Worm (Caenorhabditis elegans): ENCODE measurements around the gene oac-50.

Gene oac-50

ce11 chrV:9088758-9089157, 15.4 kb upstream of the oac-50 start:
- TF ChIP-seq spr-3 (GFP tag; optimal IDR thresholded peaks at IDR 0.05) (no peak), gei-8 (GFP tag; optimal IDR thresholded peaks at IDR 0.05) (no peak), D1046.2 (GFP tag; IDR thresholded peaks at IDR 0.05) (no peak), mes-2 (tag; optimal IDR thresholded peaks at IDR 0.05; ENCODE audit: poor library complexity, severe bottlenecking) (no peak), zag-1 (tag; optimal IDR thresholded peaks at IDR 0.05) (no peak), snpc-1.2 (GFP tag; IDR thresholded peaks at IDR 0.05) (peak; percentile 80), madf-5 (GFP tag; IDR thresholded peaks at IDR 0.05) (0 out of 4 replicates have a peak, but pooled peaks of 1 of the 2 experiments have one; percentile 35), daf-19 (GFP tag; conservative IDR thresholded peaks at IDR 0.05) (peak; percentile 85; the same call in 1 of the 2 replicates), Y75B8A.6 (GFP tag; IDR thresholded peaks at IDR 0.05) (peak; percentile 64), R02D3.7 (tag; optimal IDR thresholded peaks at IDR 0.05) (no peak), nhr-42 (GFP tag; IDR thresholded peaks at IDR 0.05) (no peak), nhr-41 (GFP tag; IDR thresholded peaks at IDR 0.05) (peak; percentile 63), dmd-9 (GFP tag; IDR thresholded peaks at IDR 0.05) (0 out of 2 replicates have a peak, but pooled peaks have one; percentile 47), sdz-12 (GFP tag; optimal IDR thresholded peaks at IDR 0.05) (peak; percentile 36), ama-1 (optimal IDR thresholded peaks at IDR 0.05) (no peak), php-3 (GFP tag; IDR thresholded peaks at IDR 0.05) (peak; percentile 53), lin-29 (GFP tag; IDR thresholded peaks at IDR 0.05) (peak; percentile 36; the same call in 1 of the 2 replicates), hmg-1.1 (GFP tag; IDR thresholded peaks at IDR 0.05) (peak; percentile 67; the same call in 1 of the 2 replicates), lin-1 (GFP tag; IDR thresholded peaks at IDR 0.05) (peak; percentile 36; the same call in 1 of the 2 replicates), nhr-102 (tag; optimal IDR thresholded peaks at IDR 0.05) (no peak), hlh-11 (tag; optimal IDR thresholded peaks at IDR 0.05) (peak; percentile 12), rbr-2 (tag; optimal IDR thresholded peaks at IDR 0.05) (no peak), nhr-76 (tag; optimal IDR thresholded peaks at IDR 0.05) (no peak), ztf-11 (tag; optimal IDR thresholded peaks at IDR 0.05) (no peak), pha-4 (GFP tag; IDR thresholded peaks at IDR 0.05) (peak; percentile 71), pha-4 (tag; optimal IDR thresholded peaks at IDR 0.05) (no peak), mdt-29 (GFP tag; IDR thresholded peaks at IDR 0.05) (peak; percentile 78; the same call in 1 of the 2 replicates), lin-38 (GFP tag; IDR thresholded peaks at IDR 0.05) (peak; percentile 42), fkh-10 (GFP tag; optimal IDR thresholded peaks at IDR 0.05) (no peak), ztf-7 (tag; optimal IDR thresholded peaks at IDR 0.05) (no peak), T26A8.4 (GFP tag; IDR thresholded peaks at IDR 0.05) (peak; percentile 76; the same call in 1 of the 2 replicates), dmd-6 (GFP tag; IDR thresholded peaks at IDR 0.05) (peak; percentile 60), nhr-111 (GFP tag; optimal IDR thresholded peaks at IDR 0.05) (no peak), mxl-3 (GFP tag; optimal IDR thresholded peaks at IDR 0.05) (no peak), lim-7 (GFP tag; IDR thresholded peaks at IDR 0.05) (0 out of 2 replicates have a peak, but pooled peaks have one; percentile 6), snpc-4 (tag; optimal IDR thresholded peaks at IDR 0.05) (no peak), vab-7 (GFP tag; IDR thresholded peaks at IDR 0.05) (peak; percentile 46; the same call in 1 of the 2 replicates), egl-43 (GFP tag; IDR thresholded peaks at IDR 0.05) (peak; percentile 56; the same call in 1 of the 2 replicates), Y5F2A.4 (GFP tag; optimal IDR thresholded peaks at IDR 0.05) (no peak), F10B5.3 (tag; optimal IDR thresholded peaks at IDR 0.05) (no peak), ctbp-1 (GFP tag; IDR thresholded peaks at IDR 0.05) (peak; percentile 88), lsy-2 (tag; optimal IDR thresholded peaks at IDR 0.05) (no peak), zfp-3 (GFP tag; conservative IDR thresholded peaks at IDR 0.05) (peak; percentile 96)
